Fruit fly (Drosophila melanogaster): ENCODE data around the gene Rsod.

Gene Rsod

dm6 chr3R:30164162-30164561 is 6.8 kb downstream of the Rsod start (continued):
- TF ChIP-seq bsh (GFP tag; optimal IDR thresholded peaks at IDR 0.05) (peak in 1 of 2 experiments; percentile 45), org-1 (GFP tag; optimal IDR thresholded peaks at IDR 0.05) (peak; percentile 19), dan (GFP tag; IDR thresholded peaks at IDR 0.05) (no peak), CG14050 (GFP tag; IDR thresholded peaks at IDR 0.05) (no peak), gce (GFP tag; IDR thresholded peaks at IDR 0.05) (peak; percentile 54; the same call in 1 of the 3 replicates), CG7372 (GFP tag; IDR thresholded peaks at IDR 0.05) (no peak), pnt (GFP tag; optimal IDR thresholded peaks at IDR 0.05) (peak; percentile 40)

- no peak for TF ChIP-seq vvl (GFP tag; IDR thresholded peaks at IDR 0.05)
- TF ChIP-seq Lpt (GFP tag; optimal IDR thresholded peaks at IDR 0.05) = no peak
- TF ChIP-seq Myb (GFP tag; optimal IDR thresholded peaks at IDR 0.05) = no peak
- TF ChIP-seq HLH54F (GFP tag; optimal IDR thresholded peaks at IDR 0.05) = no peak
- no peak for TF ChIP-seq Bgb (GFP tag; IDR thresholded peaks at IDR 0.05; ENCODE audit: partially characterized antibody)
- TF ChIP-seq Atf-2 (GFP tag; optimal IDR thresholded peaks at IDR 0.05) = no peak
- TF ChIP-seq CG8924 (tag; optimal IDR thresholded peaks at IDR 0.05) = no peak
- TF ChIP-seq kni (GFP tag; optimal IDR thresholded peaks at IDR 0.05) = no peak
- no peak for TF ChIP-seq sens (GFP tag)
- no peak for TF ChIP-seq stc (GFP tag; IDR thresholded peaks at IDR 0.05)
- TF ChIP-seq Fer2 (tag; optimal IDR thresholded peaks at IDR 0.05) = no peak
- no peak for TF ChIP-seq dimm (GFP tag; IDR thresholded peaks at IDR 0.05)
- TF ChIP-seq crp (GFP tag; optimal IDR thresholded peaks at IDR 0.05) = no peak
- TF ChIP-seq CHES-1-like (GFP tag; optimal IDR thresholded peaks at IDR 0.05) = no peak
- no peak for TF ChIP-seq grn (GFP tag; optimal IDR thresholded peaks at IDR 0.05)
- no peak for TF ChIP-seq CG12236 (GFP tag; optimal IDR thresholded peaks at IDR 0.05)
- no peak for TF ChIP-seq CG6689 (GFP tag; IDR thresholded peaks at IDR 0.05)
- no peak for TF ChIP-seq MBD-R2 (GFP tag; IDR thresholded peaks at IDR 0.05)
- no peak for TF ChIP-seq CG17361 (GFP tag; IDR thresholded peaks at IDR 0.05)
- TF ChIP-seq aop (GFP tag; IDR thresholded peaks at IDR 0.05) = no peak
These were observed 7.8 kb downstream of the Rsod start for dm6 chr3R:30163228-30163627.

DNA sequence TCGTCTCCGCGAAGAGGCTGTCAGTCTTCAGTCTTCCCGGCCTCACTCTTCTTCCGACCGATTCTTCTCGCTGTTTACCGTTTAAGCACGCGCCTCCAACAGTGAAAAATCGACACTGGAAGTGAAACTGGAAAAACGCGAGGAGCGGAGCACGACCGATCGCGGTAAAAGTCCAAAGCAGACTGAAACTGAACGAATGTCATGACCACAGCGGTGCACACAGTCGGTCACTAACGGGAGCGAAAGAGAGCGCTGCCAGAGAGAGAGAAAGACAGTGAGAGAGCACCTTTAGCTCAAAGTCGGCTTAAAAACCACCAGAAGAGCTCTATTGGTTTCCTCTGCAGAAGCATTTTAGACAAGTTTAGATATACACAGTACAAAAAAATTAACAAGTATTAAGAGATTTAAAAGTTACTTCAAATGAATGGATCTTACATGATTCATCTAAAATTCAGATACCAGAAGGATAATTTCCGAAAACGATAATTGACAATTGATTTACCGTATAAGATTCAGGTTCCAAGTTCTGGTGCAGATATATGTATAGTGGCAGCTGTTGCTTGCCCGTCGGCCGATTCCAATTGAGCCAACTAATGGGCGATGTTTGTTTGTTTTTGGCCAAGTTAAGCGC is 10.6 kb downstream of the Rsod start, which contains the start of gene CG11498:
Gene CG11498, minus strand, starts transcription at position 162 of the 631 bp plus-strand sequence.
- TF ChIP-seq dmrt11E (tag; optimal IDR thresholded peaks at IDR 0.05) (no peak), Dfd (GFP tag; optimal IDR thresholded peaks at IDR 0.05) (no peak), slp2 (GFP tag; optimal IDR thresholded peaks at IDR 0.05) (no peak), CG6791 (GFP tag; IDR thresholded peaks at IDR 0.05; ENCODE audit: partially characterized antibody) (peak; percentile 41; the same call in 1 of the 3 replicates), dysf (GFP tag; IDR thresholded peaks at IDR 0.05) (0 out of 3 replicates have a peak, but pooled peaks have one; percentile 11), CG31441 (GFP tag; IDR thresholded peaks at IDR 0.05) (0 out of 2 replicates have a peak, but pooled peaks have one; percentile 10), CG7357 (GFP tag; IDR thresholded peaks at IDR 0.05) (no peak), Jarid2 (GFP tag; optimal IDR thresholded peaks at IDR 0.05) (peak; percentile 67), gsb-n (tag; optimal IDR thresholded peaks at IDR 0.05) (no peak), vvl (GFP tag; IDR thresholded peaks at IDR 0.05) (peak; percentile 36; the same call in 1 of the 2 replicates), MBD-R2 (GFP tag; IDR thresholded peaks at IDR 0.05) (no peak), Hr78 (GFP tag; optimal IDR thresholded peaks at IDR 0.05) (peak in 1 of 2 experiments; percentile 50), z (GFP tag; IDR thresholded peaks at IDR 0.05) (0 out of 3 replicates have a peak, but pooled peaks have one; percentile 65), Xrp1 (GFP tag; IDR thresholded peaks at IDR 0.05) (0 out of 2 replicates have a peak, but pooled peaks have one; percentile 19), Nf-YA (GFP tag; IDR thresholded peaks at IDR 0.05) (no peak), CG8924 (tag; optimal IDR thresholded peaks at IDR 0.05) (no peak), Trl (optimal IDR thresholded peaks at IDR 0.05) (peak; percentile 66 to 83), Trl (GFP tag; optimal IDR thresholded peaks at IDR 0.05) (no peak), so (GFP tag; IDR thresholded peaks at IDR 0.05) (0 out of 3 replicates have a peak, but pooled peaks have one; percentile 44), abd-A (tag; optimal IDR thresholded peaks at IDR 0.05) (no peak), Blimp-1 (GFP tag; optimal IDR thresholded peaks at IDR 0.05) (peak; percentile 15), otp (GFP tag; IDR thresholded peaks at IDR 0.05) (0 out of 3 replicates have a peak, but pooled peaks have one; percentile 3), sens (GFP tag) (peak; percentile 55), E2f2 (GFP tag; IDR thresholded peaks at IDR 0.05) (peak; percentile 31; the same call in 1 of the 2 replicates), CG1832 (GFP tag; optimal IDR thresholded peaks at IDR 0.05) (peak; percentile 4)

All from whole organism, embryonic.